Worm (Caenorhabditis elegans): ENCODE results near the gene tag-30.

Gene tag-30

DNA sequence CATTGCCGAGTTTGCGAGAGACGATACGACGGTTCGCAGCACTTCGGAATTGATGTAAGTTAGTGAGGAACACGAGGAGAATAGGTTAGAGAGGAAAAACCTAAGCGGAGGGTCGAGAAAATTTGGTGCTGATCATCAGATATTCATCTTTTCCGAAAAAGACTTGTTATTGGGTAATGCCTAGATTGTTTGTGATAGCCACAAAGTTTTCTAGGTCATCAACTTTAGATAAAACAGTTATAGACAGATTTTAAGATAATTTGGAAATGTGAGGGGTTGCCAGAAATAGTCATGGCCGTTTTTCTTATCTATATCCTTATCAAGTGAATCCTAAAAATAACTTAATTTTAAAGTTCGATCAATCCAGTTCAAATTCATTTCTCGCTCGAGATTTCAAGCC lies 45.4 kb upstream of the tag-30 start:
- no peak for TF ChIP-seq elt-2 (tag; optimal IDR thresholded peaks at IDR 0.05)
- no peak for TF ChIP-seq ttx-3 (tag; optimal IDR thresholded peaks at IDR 0.05)
- TF ChIP-seq eyg-1 (tag; optimal IDR thresholded peaks at IDR 0.05): no peak
- no peak for TF ChIP-seq hlh-8 (tag; optimal IDR thresholded peaks at IDR 0.05)
- no peak for TF ChIP-seq ceh-34 (tag; optimal IDR thresholded peaks at IDR 0.05)
- no peak for TF ChIP-seq ztf-16 (tag; optimal IDR thresholded peaks at IDR 0.05)
- no peak for TF ChIP-seq lim-6 (tag; optimal IDR thresholded peaks at IDR 0.05)
- no peak for TF ChIP-seq ref-2 (tag; optimal IDR thresholded peaks at IDR 0.05)
- no peak for TF ChIP-seq ceh-18 (tag; optimal IDR thresholded peaks at IDR 0.05)
- no peak for TF ChIP-seq pag-3 (tag; optimal IDR thresholded peaks at IDR 0.05; ENCODE audit: borderline replicate concordance)
- no peak for TF ChIP-seq ceh-2 (tag; optimal IDR thresholded peaks at IDR 0.05)

DNA sequence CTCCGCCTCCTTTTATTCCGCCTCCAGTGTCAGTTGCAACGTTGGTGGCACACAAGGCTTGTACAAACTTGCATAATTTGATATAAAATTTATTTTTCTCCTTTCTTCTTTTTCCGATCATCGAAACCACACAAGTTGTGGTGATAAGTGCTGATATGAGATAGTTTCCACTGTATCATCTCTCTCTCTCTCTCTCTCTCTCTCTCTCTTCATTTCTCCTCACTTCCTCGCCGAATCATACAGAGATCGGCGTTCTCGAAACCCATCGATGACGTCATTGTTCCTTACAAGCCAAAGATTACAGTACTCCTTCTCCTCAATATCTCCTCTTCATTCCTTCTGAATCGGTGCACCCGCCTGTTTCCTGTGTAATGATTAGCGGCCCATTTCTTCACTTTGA lies 44.4 kb upstream of the tag-30 start, which contains the start of gene nhr-43:
Gene nhr-43 (plus strand): TSS at position 233 of the 400 bp plus-strand sequence.
- TF ChIP-seq fkh-6 (tag; optimal IDR thresholded peaks at IDR 0.05) (no peak), K09A11.1 (tag; optimal IDR thresholded peaks at IDR 0.05; ENCODE audit: insufficient read depth) (no peak), F13H6.1 (tag; optimal IDR thresholded peaks at IDR 0.05) (no peak), ceh-24 (tag; optimal IDR thresholded peaks at IDR 0.05) (no peak), ceh-19 (GFP tag; optimal IDR thresholded peaks at IDR 0.05) (no peak), nhr-232 (tag; optimal IDR thresholded peaks at IDR 0.05) (no peak), zip-5 (tag; optimal IDR thresholded peaks at IDR 0.05) (no peak), C38D4.7 (GFP tag; optimal IDR thresholded peaks at IDR 0.05) (no peak), eyg-1 (tag; optimal IDR thresholded peaks at IDR 0.05) (no peak), tbx-7 (tag; optimal IDR thresholded peaks at IDR 0.05) (no peak)

DNA sequence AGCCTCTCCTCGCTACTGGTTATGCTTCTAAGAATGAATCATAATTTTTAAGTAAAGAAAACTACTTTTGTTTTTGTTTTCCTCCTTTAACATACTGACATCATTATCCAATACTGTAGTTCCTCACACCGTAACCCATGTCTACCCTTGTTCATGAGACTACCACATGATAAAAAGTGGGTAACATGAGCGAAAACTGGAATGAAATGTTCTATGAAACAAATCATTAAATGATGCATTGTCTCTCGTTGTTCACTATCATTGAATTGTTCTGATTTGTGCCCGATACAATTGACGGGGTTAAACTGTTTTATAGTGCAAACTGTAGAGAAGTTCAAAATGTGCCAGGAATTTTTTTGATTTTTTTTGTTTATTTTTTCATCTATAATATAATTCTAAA lies 42.8 kb upstream of the tag-30 start:
- TF ChIP-seq ceh-31 (tag; optimal IDR thresholded peaks at IDR 0.05) (no peak), fkh-6 (tag; optimal IDR thresholded peaks at IDR 0.05) (no peak), nhr-232 (tag; optimal IDR thresholded peaks at IDR 0.05) (no peak), eyg-1 (tag; optimal IDR thresholded peaks at IDR 0.05) (no peak), ets-4 (tag; optimal IDR thresholded peaks at IDR 0.05) (no peak), ceh-2 (tag; optimal IDR thresholded peaks at IDR 0.05) (no peak), lin-11 (tag; optimal IDR thresholded peaks at IDR 0.05) (no peak), odd-2 (tag; optimal IDR thresholded peaks at IDR 0.05) (no peak), ceh-48 (tag; optimal IDR thresholded peaks at IDR 0.05) (no peak), ceh-19 (GFP tag; optimal IDR thresholded peaks at IDR 0.05) (no peak), ceh-9 (tag; optimal IDR thresholded peaks at IDR 0.05) (no peak), unc-3 (GFP tag; conservative IDR thresholded peaks at IDR 0.05) (no peak), unc-3 (tag; optimal IDR thresholded peaks at IDR 0.05) (no peak), gmeb-2 (tag; optimal IDR thresholded peaks at IDR 0.05) (no peak), madf-2 (tag; optimal IDR thresholded peaks at IDR 0.05) (no peak), hlh-8 (tag; optimal IDR thresholded peaks at IDR 0.05) (no peak), lim-6 (tag; optimal IDR thresholded peaks at IDR 0.05) (no peak), ceh-34 (tag; optimal IDR thresholded peaks at IDR 0.05) (no peak), ztf-16 (tag; optimal IDR thresholded peaks at IDR 0.05) (no peak), hlh-15 (tag; optimal IDR thresholded peaks at IDR 0.05) (no peak), ref-2 (tag; optimal IDR thresholded peaks at IDR 0.05) (no peak)

DNA sequence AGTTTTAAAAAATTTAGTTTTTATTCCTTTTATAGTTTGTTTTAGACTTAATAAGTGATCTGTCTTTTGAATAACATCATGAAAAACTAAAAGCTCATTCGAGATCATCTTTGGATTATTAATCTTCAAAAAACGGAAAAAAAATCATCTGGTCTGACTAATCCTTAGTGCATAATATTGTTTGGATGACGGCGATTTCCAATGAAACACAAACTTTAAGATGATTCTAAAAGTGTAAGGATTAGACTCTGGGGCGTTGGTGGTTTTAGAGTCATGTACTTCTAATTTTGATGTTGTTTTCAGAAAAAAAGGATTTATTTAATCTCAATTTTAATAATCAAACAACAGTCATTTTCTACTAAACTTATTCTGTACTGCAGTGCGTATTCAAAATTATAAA lies 38.4 kb upstream of the tag-30 start:
- TF ChIP-seq pag-3 (tag; optimal IDR thresholded peaks at IDR 0.05; ENCODE audit: borderline replicate concordance): no peak
- no peak for TF ChIP-seq eyg-1 (tag; optimal IDR thresholded peaks at IDR 0.05)

DNA sequence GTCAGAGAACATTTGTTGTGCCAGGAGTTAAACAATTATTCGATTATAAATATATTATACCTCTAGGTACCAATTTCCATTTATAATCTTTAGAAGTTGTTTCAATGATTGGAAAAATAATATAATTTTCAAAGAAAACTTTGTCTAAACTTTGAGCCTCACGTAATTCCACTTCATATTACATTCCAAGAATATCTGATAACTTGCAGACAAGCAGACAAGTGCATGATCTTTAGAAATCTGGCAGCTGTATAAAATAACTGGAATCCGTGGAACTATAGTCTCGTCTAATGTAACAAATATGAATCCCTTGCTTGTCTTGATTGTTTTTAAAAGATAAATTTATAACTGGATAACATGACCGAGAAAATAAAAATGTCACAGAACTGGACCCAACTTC lies 37.6 kb upstream of the tag-30 start:
- TF ChIP-seq nfya-1 (tag; optimal IDR thresholded peaks at IDR 0.05) (no peak), K02D7.2 (tag; optimal IDR thresholded peaks at IDR 0.05) (no peak), ceh-34 (tag; optimal IDR thresholded peaks at IDR 0.05) (no peak)

DNA sequence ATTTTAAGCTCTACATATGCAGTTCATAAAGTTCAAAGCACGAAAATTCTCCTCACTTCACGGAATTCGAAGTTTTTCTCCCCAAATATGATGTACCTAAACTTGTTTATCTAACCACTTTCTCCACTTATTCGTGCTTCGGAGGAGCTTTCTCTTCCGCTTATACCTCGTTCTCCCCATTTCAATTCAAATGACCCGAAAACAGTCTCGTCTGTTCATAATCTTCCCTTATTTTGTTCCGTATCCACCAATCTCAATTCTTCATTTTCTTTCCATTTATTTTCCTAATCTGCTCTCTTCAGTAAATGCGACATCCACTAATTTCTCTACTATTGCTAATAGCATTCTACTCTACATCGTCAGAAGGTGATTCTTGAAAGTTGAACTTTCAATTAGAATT lies 30.4 kb upstream of the tag-30 start, which contains the start of gene let-653:
Gene let-653 (plus strand): TSS at position 301 of the 400 bp plus-strand sequence.
- no peak for TF ChIP-seq unc-42 (tag; optimal IDR thresholded peaks at IDR 0.05)
- TF ChIP-seq nhr-232 (tag; optimal IDR thresholded peaks at IDR 0.05): no peak
- no peak for TF ChIP-seq ceh-19 (GFP tag; optimal IDR thresholded peaks at IDR 0.05)
- no peak for TF ChIP-seq ceh-24 (tag; optimal IDR thresholded peaks at IDR 0.05)
- TF ChIP-seq lim-6 (tag; optimal IDR thresholded peaks at IDR 0.05): no peak
- no peak for TF ChIP-seq tbx-7 (tag; optimal IDR thresholded peaks at IDR 0.05)
- no peak for TF ChIP-seq tbx-2 (tag; optimal IDR thresholded peaks at IDR 0.05)
- TF ChIP-seq pax-1 (tag; optimal IDR thresholded peaks at IDR 0.05): no peak
- no peak for TF ChIP-seq fax-1 (tag; optimal IDR thresholded peaks at IDR 0.05)
- no peak for TF ChIP-seq ceh-48 (tag; optimal IDR thresholded peaks at IDR 0.05)
- TF ChIP-seq C08G9.2 (tag; optimal IDR thresholded peaks at IDR 0.05): no peak
- no peak for TF ChIP-seq ceh-14 (tag; optimal IDR thresholded peaks at IDR 0.05)
- no peak for TF ChIP-seq fkh-6 (tag; optimal IDR thresholded peaks at IDR 0.05)
- TF ChIP-seq npax-4 (tag; optimal IDR thresholded peaks at IDR 0.05): no peak
- TF ChIP-seq syd-9 (tag; optimal IDR thresholded peaks at IDR 0.05): no peak
- TF ChIP-seq K09A11.1 (tag; optimal IDR thresholded peaks at IDR 0.05; ENCODE audit: insufficient read depth): no peak
